Worm (Caenorhabditis elegans) whole organism, L1 larva: ENCODE results near the gene K12H6.6.

Source experiments
- ces-1 ChIP-seq: fragments of 150-350 bp; optimal IDR thresholded peaks from 2 replicates; lab custom pipeline; 2014; ENCODE audit warnings: missing biosample characterization, missing genetic modification reagents, missing genetic modification characterization
- jun-1 ChIP-seq: fragments of 150-350 bp; optimal IDR thresholded peaks from 2 replicates; lab custom pipeline; 2014; ENCODE audit warnings: missing biosample characterization, missing genetic modification reagents, missing genetic modification characterization
- nhr-237 ChIP-seq: fragments of 150-350 bp; optimal IDR thresholded peaks from 2 replicates; lab custom pipeline; 2014; ENCODE audit warnings: missing biosample characterization, missing genetic modification characterization

ce11 chrII:2787031-2787512 is 44.0 kb downstream of the K12H6.6 start, which contains the start of the genes F08D12.12 and srpa-72:
- no peak for TF ChIP-seq nhr-237
- no peak for TF ChIP-seq jun-1 (tag; lab: Kevin White, UChicago)
- no peak for TF ChIP-seq ces-1
